Fruit fly (Drosophila melanogaster): ENCODE data around the gene dj-1beta.

DNA sequence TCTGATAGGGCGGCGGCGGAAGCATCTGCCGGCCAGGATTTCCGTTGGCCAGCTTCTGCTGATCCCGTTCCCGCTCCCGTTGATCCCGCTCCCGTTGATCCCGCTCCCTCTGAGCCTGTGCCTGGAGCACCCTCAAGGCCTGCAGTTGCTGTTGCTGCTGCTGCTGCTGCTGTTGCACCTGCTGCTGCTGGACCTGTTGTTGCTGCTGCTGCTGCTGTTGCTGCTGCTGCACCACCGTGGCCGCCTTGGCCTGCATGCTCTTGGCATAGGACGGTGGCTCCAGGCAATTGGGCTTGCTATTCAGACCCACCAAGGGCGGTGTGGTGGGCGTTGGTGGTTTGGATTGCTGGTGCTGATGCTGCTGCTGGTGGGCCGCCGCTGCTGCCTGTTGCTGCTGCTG is 14.0 kb upstream of the dj-1beta start:
- no peak for TF ChIP-seq Myc (optimal IDR thresholded peaks at IDR 0.05)
- no peak for TF ChIP-seq h (optimal IDR thresholded peaks at IDR 0.05)
- no peak for TF ChIP-seq insv (optimal IDR thresholded peaks at IDR 0.05)
